Fruit fly (Drosophila melanogaster): ENCODE results near the gene CG4297.

- TF ChIP-seq Dll (optimal IDR thresholded peaks at IDR 0.05) (no peak), pan (optimal IDR thresholded peaks at IDR 0.05) (no peak)
These were observed 41.0 kb upstream of the CG4297 start for dm6 chr2L:513035-513434.
